Fruit fly (Drosophila melanogaster): ENCODE measurements around the gene Mp.

Mp gene

DNA sequence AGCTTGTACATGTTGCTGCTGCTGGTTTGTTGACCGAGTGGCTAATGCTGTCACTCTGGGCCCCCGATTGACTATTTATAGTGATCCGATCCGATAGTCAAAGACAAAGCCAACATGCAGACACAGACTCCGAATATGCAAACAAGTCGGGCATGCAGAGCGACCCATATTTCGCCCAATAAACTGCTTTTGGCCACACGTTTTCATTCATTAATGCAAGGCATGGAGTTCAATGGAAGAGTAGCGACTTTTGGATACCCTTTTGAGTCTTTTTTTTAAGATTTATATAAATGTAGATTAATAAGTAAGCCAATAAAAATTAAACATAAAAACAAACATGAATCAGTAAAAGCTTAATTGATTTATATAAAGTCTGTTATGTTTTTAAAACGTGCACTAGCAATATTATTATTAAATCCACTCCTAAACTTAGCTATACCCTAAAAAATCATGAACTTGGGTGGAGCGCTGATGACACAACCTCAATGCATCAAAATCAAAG is 88.0 kb downstream of the Mp start, which contains the start of gene Cpr65Ea:
TSS of gene Cpr65Ea (minus strand) at position 51 of the 502 bp plus-strand sequence.
- peak; percentile 24 for TF ChIP-seq Asciz (GFP tag; optimal IDR thresholded peaks at IDR 0.05)
- TF ChIP-seq Dip3 (GFP tag; optimal IDR thresholded peaks at IDR 0.05): no peak
- TF ChIP-seq Hr51 (GFP tag; optimal IDR thresholded peaks at IDR 0.05): peak in 1 of 2 experiments; percentile 76
- peak; percentile 41 for TF ChIP-seq CG7839 (tag; optimal IDR thresholded peaks at IDR 0.05)
- TF ChIP-seq CG2678 (tag; optimal IDR thresholded peaks at IDR 0.05): peak; percentile 52
- TF ChIP-seq CG31388 (GFP tag; optimal IDR thresholded peaks at IDR 0.05): no peak
- TF ChIP-seq hkb (optimal IDR thresholded peaks at IDR 0.05): no peak
- peak; percentile 21; the same call in 1 of the 2 replicates for TF ChIP-seq hkb (GFP tag; IDR thresholded peaks at IDR 0.05)
- TF ChIP-seq CG8765 (GFP tag; IDR thresholded peaks at IDR 0.05): no peak
- no peak for TF ChIP-seq MBD-R2 (GFP tag; IDR thresholded peaks at IDR 0.05)
- no peak for TF ChIP-seq CG3163 (GFP tag; optimal IDR thresholded peaks at IDR 0.05)
- TF ChIP-seq Sox102F (GFP tag; optimal IDR thresholded peaks at IDR 0.05): peak; percentile 56
- TF ChIP-seq CG15269 (tag; optimal IDR thresholded peaks at IDR 0.05): peak; percentile 61
- peak; percentile 46 for TF ChIP-seq Oli (tag; optimal IDR thresholded peaks at IDR 0.05)
- peak; percentile 30 for TF ChIP-seq Sox100B (GFP tag; optimal IDR thresholded peaks at IDR 0.05)
- TF ChIP-seq CG7556 (GFP tag; optimal IDR thresholded peaks at IDR 0.05): no peak
- TF ChIP-seq CG8478 (optimal IDR thresholded peaks at IDR 0.05): no peak
- no peak for TF ChIP-seq CTCF (GFP tag; optimal IDR thresholded peaks at IDR 0.05)
- TF ChIP-seq CG6683 (GFP tag; optimal IDR thresholded peaks at IDR 0.05): no peak
- peak; percentile 25 for TF ChIP-seq CG2712 (tag; optimal IDR thresholded peaks at IDR 0.05)
- no peak for TF ChIP-seq Ets65A (GFP tag)
- peak; percentile 20; the same call in 1 of the 2 replicates for TF ChIP-seq E2f1 (GFP tag; IDR thresholded peaks at IDR 0.05)
- TF ChIP-seq Bdp1 (GFP tag; optimal IDR thresholded peaks at IDR 0.05): no peak
- TF ChIP-seq CG14667 (GFP tag; IDR thresholded peaks at IDR 0.05): no peak
- peak; percentile 71 for TF ChIP-seq dmrt99B (tag; optimal IDR thresholded peaks at IDR 0.05)
- TF ChIP-seq salm (tag; optimal IDR thresholded peaks at IDR 0.05): no peak
- no peak for TF ChIP-seq Kr (GFP tag; optimal IDR thresholded peaks at IDR 0.05)
- no peak for TF ChIP-seq CG2120 (GFP tag; optimal IDR thresholded peaks at IDR 0.05)
- peak; percentile 5 for TF ChIP-seq CG18262 (tag; optimal IDR thresholded peaks at IDR 0.05)
- peak; percentile 33 for TF ChIP-seq tap (tag; optimal IDR thresholded peaks at IDR 0.05)
- TF ChIP-seq CG12744 (GFP tag; optimal IDR thresholded peaks at IDR 0.05): no peak
- TF ChIP-seq dysf (GFP tag; IDR thresholded peaks at IDR 0.05): 0 out of 3 replicates have a peak, but pooled peaks have one; percentile 28
- peak; percentile 56 for TF ChIP-seq row (GFP tag; IDR thresholded peaks at IDR 0.05)
- TF ChIP-seq zfh1 (GFP tag; IDR thresholded peaks at IDR 0.05): no peak
- no peak for TF ChIP-seq hth (optimal IDR thresholded peaks at IDR 0.05)
- TF ChIP-seq nmo (GFP tag; optimal IDR thresholded peaks at IDR 0.05): peak; percentile 11
- TF ChIP-seq CG10366 (GFP tag; IDR thresholded peaks at IDR 0.05): no peak
- no peak for TF ChIP-seq NK7.1 (GFP tag; optimal IDR thresholded peaks at IDR 0.05)
- no peak for TF ChIP-seq CG18764 (GFP tag; optimal IDR thresholded peaks at IDR 0.05)
- 0 out of 2 replicates have a peak, but pooled peaks have one; percentile 12 for TF ChIP-seq Ada2b (GFP tag; IDR thresholded peaks at IDR 0.05)
- no peak for TF ChIP-seq ato (GFP tag; IDR thresholded peaks at IDR 0.05; ENCODE audit: partially characterized antibody)
- peak; percentile 33 for TF ChIP-seq CoRest (tag; optimal IDR thresholded peaks at IDR 0.05)
- no peak for TF ChIP-seq HHEX (GFP tag; optimal IDR thresholded peaks at IDR 0.05)
- peak; percentile 32; the same call in 1 of the 2 replicates for TF ChIP-seq stc (GFP tag; IDR thresholded peaks at IDR 0.05)
- TF ChIP-seq chinmo (GFP tag; IDR thresholded peaks at IDR 0.05; ENCODE audit: partially characterized antibody): no peak
- TF ChIP-seq NC2α (GFP tag; optimal IDR thresholded peaks at IDR 0.05): no peak
- TF ChIP-seq Rfx (GFP tag; IDR thresholded peaks at IDR 0.05): no peak
- peak; percentile 23 for TF ChIP-seq unpg (GFP tag; optimal IDR thresholded peaks at IDR 0.05)
- peak; percentile 11 for TF ChIP-seq CG8924 (tag; optimal IDR thresholded peaks at IDR 0.05)
- TF ChIP-seq Nf-YA (GFP tag; IDR thresholded peaks at IDR 0.05): 0 out of 2 replicates have a peak, but pooled peaks have one; percentile 13
- TF ChIP-seq dmrt11E (tag; optimal IDR thresholded peaks at IDR 0.05): no peak
- no peak for TF ChIP-seq HmgD (GFP tag; optimal IDR thresholded peaks at IDR 0.05)
